Fruit fly (Drosophila melanogaster): ENCODE results near the gene CG5953.

Gene CG5953

DNA sequence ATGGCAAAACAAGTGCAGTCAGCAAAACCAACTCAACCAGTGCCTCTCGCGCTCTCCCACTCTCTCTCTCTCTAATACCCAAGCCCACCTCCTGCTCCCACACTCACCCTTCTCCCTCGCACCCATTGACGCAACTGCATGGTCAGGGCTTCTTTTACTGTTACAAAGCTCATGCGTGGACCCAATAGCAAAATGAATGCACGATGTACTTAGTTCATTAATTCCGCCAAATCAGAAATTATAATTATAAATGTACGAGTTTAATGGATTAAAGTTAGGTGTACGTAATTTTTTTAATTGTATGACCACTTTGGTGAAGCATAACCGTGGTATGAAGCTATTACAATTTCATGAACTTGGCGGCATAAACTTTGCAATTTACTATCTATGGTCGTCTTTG is 13.1 kb upstream of the CG5953 start (continued):
- TF ChIP-seq Lhr (GFP tag; optimal IDR thresholded peaks at IDR 0.05), result peak; percentile 18
- no peak for TF ChIP-seq CG8944 (GFP tag; optimal IDR thresholded peaks at IDR 0.05)
- TF ChIP-seq run (tag; optimal IDR thresholded peaks at IDR 0.05), result peak; percentile 61
- TF ChIP-seq CG10565 (GFP tag; optimal IDR thresholded peaks at IDR 0.05), result no peak
- TF ChIP-seq row (GFP tag; IDR thresholded peaks at IDR 0.05), result peak; percentile 70
- TF ChIP-seq Hey (tag; optimal IDR thresholded peaks at IDR 0.05), result no peak
- TF ChIP-seq lilli (GFP tag; optimal IDR thresholded peaks at IDR 0.05), result peak; percentile 68
- TF ChIP-seq Nf-YC (tag; optimal IDR thresholded peaks at IDR 0.05), result peak; percentile 34
- peak; percentile 9 for TF ChIP-seq maf-S (GFP tag; optimal IDR thresholded peaks at IDR 0.05)
- peak; percentile 70 for TF ChIP-seq CG2120 (GFP tag; optimal IDR thresholded peaks at IDR 0.05)
- TF ChIP-seq eyg (GFP tag; optimal IDR thresholded peaks at IDR 0.05), result peak; percentile 23
- no peak for TF ChIP-seq fd64A (GFP tag; optimal IDR thresholded peaks at IDR 0.05)
- TF ChIP-seq CG16779 (GFP tag; IDR thresholded peaks at IDR 0.05), result 0 out of 2 replicates have a peak, but pooled peaks have one; percentile 36
- TF ChIP-seq Spps (tag; optimal IDR thresholded peaks at IDR 0.05), result no peak
- peak; percentile 44 for TF ChIP-seq Abd-B (GFP tag; optimal IDR thresholded peaks at IDR 0.05)
- TF ChIP-seq Rfx (GFP tag; IDR thresholded peaks at IDR 0.05), result peak; percentile 64
- peak; percentile 16 for TF ChIP-seq CG9437 (GFP tag; optimal IDR thresholded peaks at IDR 0.05)
- TF ChIP-seq dmrt99B (tag; optimal IDR thresholded peaks at IDR 0.05), result peak; percentile 79
- TF ChIP-seq tin (GFP tag; optimal IDR thresholded peaks at IDR 0.05), result peak; percentile 28
- no peak for TF ChIP-seq al (GFP tag; IDR thresholded peaks at IDR 0.05)
- no peak for TF ChIP-seq CTCF (GFP tag; optimal IDR thresholded peaks at IDR 0.05)
- TF ChIP-seq pita (GFP tag; optimal IDR thresholded peaks at IDR 0.05), result no peak
- TF ChIP-seq Dbx (GFP tag; IDR thresholded peaks at IDR 0.05), result peak; percentile 71; the same call in 2 of the 3 replicates
- no peak for TF ChIP-seq knrl (GFP tag; IDR thresholded peaks at IDR 0.05; ENCODE audit: partially characterized antibody)
- TF ChIP-seq Dp (GFP tag; optimal IDR thresholded peaks at IDR 0.05), result no peak
- no peak for TF ChIP-seq CG9876 (GFP tag; optimal IDR thresholded peaks at IDR 0.05)
- TF ChIP-seq z (GFP tag; IDR thresholded peaks at IDR 0.05), result peak; percentile 83
- TF ChIP-seq disco-r (GFP tag; optimal IDR thresholded peaks at IDR 0.05), result peak; percentile 33
- peak; percentile 39 for TF ChIP-seq Jarid2 (GFP tag; optimal IDR thresholded peaks at IDR 0.05)
- peak; percentile 68 for TF ChIP-seq dysf (GFP tag; IDR thresholded peaks at IDR 0.05)
- TF ChIP-seq tap (tag; optimal IDR thresholded peaks at IDR 0.05), result peak; percentile 47
- TF ChIP-seq gfzf (GFP tag; optimal IDR thresholded peaks at IDR 0.05), result no peak
- no peak for TF ChIP-seq CG16815 (GFP tag; optimal IDR thresholded peaks at IDR 0.05)
- no peak for TF ChIP-seq Scr (GFP tag; IDR thresholded peaks at IDR 0.05; ENCODE audit: partially characterized antibody)
- peak; percentile 59; the same call in 1 of the 2 replicates for TF ChIP-seq CG17328 (GFP tag; IDR thresholded peaks at IDR 0.05)
- TF ChIP-seq CG6765 (GFP tag; optimal IDR thresholded peaks at IDR 0.05), result peak; percentile 3
- peak; percentile 60 for TF ChIP-seq CG1647 (GFP tag; optimal IDR thresholded peaks at IDR 0.05)
- TF ChIP-seq CG14014 (GFP tag; IDR thresholded peaks at IDR 0.05), result peak; percentile 73; the same call in 1 of the 2 replicates
- TF ChIP-seq MBD-R2 (GFP tag; IDR thresholded peaks at IDR 0.05), result no peak
- TF ChIP-seq hth (optimal IDR thresholded peaks at IDR 0.05), result no peak
- TF ChIP-seq CG6689 (GFP tag; IDR thresholded peaks at IDR 0.05), result peak; percentile 68
- TF ChIP-seq grau (tag; optimal IDR thresholded peaks at IDR 0.05), result peak; percentile 73
- TF ChIP-seq sr (GFP tag; IDR thresholded peaks at IDR 0.05), result no peak
- no peak for TF ChIP-seq dati (GFP tag; IDR thresholded peaks at IDR 0.05)
- no peak for TF ChIP-seq sisA (GFP tag; IDR thresholded peaks at IDR 0.05)
- peak; percentile 80 for TF ChIP-seq CG7839 (tag; optimal IDR thresholded peaks at IDR 0.05)
- TF ChIP-seq CG16863 (GFP tag; optimal IDR thresholded peaks at IDR 0.05), result peak; percentile 16
- peak; percentile 80 for TF ChIP-seq unpg (GFP tag; optimal IDR thresholded peaks at IDR 0.05)
- TF ChIP-seq CG13287 (GFP tag; IDR thresholded peaks at IDR 0.05; ENCODE audit: partially characterized antibody), result no peak
- TF ChIP-seq Opbp (GFP tag; IDR thresholded peaks at IDR 0.05; ENCODE audit: partially characterized antibody), result no peak
- peak; percentile 31 for TF ChIP-seq shn (GFP tag; optimal IDR thresholded peaks at IDR 0.05)
- TF ChIP-seq aop (GFP tag; IDR thresholded peaks at IDR 0.05), result no peak
- TF ChIP-seq bowl (GFP tag; IDR thresholded peaks at IDR 0.05), result no peak
